Worm (Caenorhabditis elegans) whole organism, L2 larva: Measurements from ENCODE around the gene F09A5.2.

Experiments used
- C34F6.9 ChIP-seq: fragments of 150-350 bp; optimal IDR thresholded peaks from 2 replicates; lab custom pipeline; 2014; ENCODE audit warnings: missing biosample characterization, missing genetic modification characterization
- F13H6.1 ChIP-seq: sonication (generic microtip); optimal IDR thresholded peaks from 2 replicates; lab custom pipeline; 2016; ENCODE audit warnings: missing genetic modification characterization, missing compliant biosample characterization
- R02D3.7 ChIP-seq: fragments of 150-350 bp; optimal IDR thresholded peaks from 2 replicates; lab custom pipeline; 2014; ENCODE audit warnings: missing biosample characterization, missing genetic modification characterization
- Y55F3AM.14 ChIP-seq: fragments of 200-800 bp; sonication (Bioruptor generic); optimal IDR thresholded peaks from 2 replicates; lab custom pipeline; 2018; ENCODE audit warnings: mild to moderate bottlenecking, missing genetic modification characterization, missing compliant biosample characterization
- ZK546.5 ChIP-seq: sonication (generic microtip); optimal IDR thresholded peaks from 2 replicates; lab custom pipeline; 2017; ENCODE audit warnings: missing biosample characterization, missing genetic modification characterization
- alr-1 ChIP-seq: fragments of 150-350 bp; optimal IDR thresholded peaks from 2 replicates; lab custom pipeline; 2014; ENCODE audit warnings: missing biosample characterization, missing genetic modification characterization
- aly-2 ChIP-seq: fragments of 150-350 bp; optimal IDR thresholded peaks from 2 replicates; lab custom pipeline; 2014; ENCODE audit warnings: missing biosample characterization, missing genetic modification characterization
- ama-1 ChIP-seq: fragments of 150-350 bp; optimal IDR thresholded peaks from 2 replicates; lab custom pipeline; 2018; ENCODE audit warnings: inconsistent platforms
- blmp-1 ChIP-seq: sonication (generic microtip); optimal IDR thresholded peaks from 2 replicates; lab custom pipeline; 2017; ENCODE audit warnings: missing genetic modification characterization, mild to moderate bottlenecking, missing compliant biosample characterization, antibody characterized with exemption, moderate library complexity; ENCODE audit not compliant: insufficient read depth
- ceh-16 ChIP-seq: fragments of 150-350 bp; optimal IDR thresholded peaks from 2 replicates; lab custom pipeline; 2014; ENCODE audit warnings: missing biosample characterization, missing genetic modification characterization
- ceh-82 ChIP-seq: fragments of 150-350 bp; optimal IDR thresholded peaks from 2 replicates; lab custom pipeline; 2014; ENCODE audit warnings: missing biosample characterization, missing genetic modification characterization
- crh-2 ChIP-seq: sonication (generic microtip); optimal IDR thresholded peaks from 2 replicates; lab custom pipeline; 2017; ENCODE audit warnings: missing biosample characterization, missing genetic modification characterization
- dmd-4 ChIP-seq: sonication (generic microtip); optimal IDR thresholded peaks from 2 replicates; lab custom pipeline; 2017; ENCODE audit warnings: missing biosample characterization, missing genetic modification characterization
- egl-27 ChIP-seq: sonication (generic microtip); optimal IDR thresholded peaks from 3 replicates; lab custom pipeline; 2017; ENCODE audit warnings: missing biosample characterization, missing genetic modification reagents, missing genetic modification characterization
- elt-1 ChIP-seq: fragments of 150-350 bp; optimal IDR thresholded peaks from 2 replicates; lab custom pipeline; 2014; ENCODE audit warnings: missing biosample characterization, missing genetic modification characterization
- elt-3 ChIP-seq: sonication (generic microtip); optimal IDR thresholded peaks from 2 replicates; lab custom pipeline; 2017; ENCODE audit warnings: missing biosample characterization, missing genetic modification characterization
- fos-1 ChIP-seq: fragments of 150-350 bp; optimal IDR thresholded peaks from 2 replicates; lab custom pipeline; 2014; ENCODE audit warnings: missing biosample characterization, missing genetic modification characterization
- gmeb-1 ChIP-seq: fragments of 150-350 bp; optimal IDR thresholded peaks from 2 replicates; lab custom pipeline; 2014; ENCODE audit warnings: missing biosample characterization, missing genetic modification characterization
- lin-11 ChIP-seq: fragments of 150-350 bp; sonication (generic microtip); optimal IDR thresholded peaks from 2 replicates; lab custom pipeline; 2014; ENCODE audit warnings: missing biosample characterization, missing genetic modification characterization, inconsistent platforms, mixed read lengths
- lin-13 ChIP-seq: fragments of 150-350 bp; optimal IDR thresholded peaks from 2 replicates; lab custom pipeline; 2014; ENCODE audit warnings: missing biosample characterization, missing genetic modification reagents, missing genetic modification characterization
- lin-39 ChIP-seq: fragments of 150-350 bp; optimal IDR thresholded peaks from 2 replicates; lab custom pipeline; 2014; ENCODE audit warnings: missing biosample characterization, missing genetic modification reagents, missing genetic modification characterization
- lsy-2 ChIP-seq, 2 experiments: fragments of 150-350 bp in 1 of 2; sonication (generic microtip) in 1 of 2; optimal IDR thresholded peaks; 2 replicates each; lab custom pipeline; 2014 to 2017; ENCODE audit warnings: missing biosample characterization in 2 of 2, missing genetic modification characterization in 2 of 2
- mab-5 ChIP-seq: fragments of 150-350 bp; optimal IDR thresholded peaks from 2 replicates; lab custom pipeline; 2014; ENCODE audit warnings: missing biosample characterization, missing genetic modification characterization
- mbf-1 ChIP-seq: sonication (generic microtip); optimal IDR thresholded peaks from 2 replicates; lab custom pipeline; 2017; ENCODE audit warnings: missing biosample characterization, missing genetic modification characterization
- mdl-1 ChIP-seq, 2 experiments: fragments of 150-350 bp in 1 of 2; sonication (generic microtip) in 1 of 2; optimal IDR thresholded peaks; 2 replicates each; lab custom pipeline; 2017; ENCODE audit warnings: missing biosample characterization in 2 of 2, missing genetic modification characterization in 2 of 2
- nhr-10 ChIP-seq: sonication (generic microtip); optimal IDR thresholded peaks from 2 replicates; lab custom pipeline; 2017; ENCODE audit warnings: missing biosample characterization, missing genetic modification characterization
- nhr-11 ChIP-seq: fragments of 150-350 bp; optimal IDR thresholded peaks from 2 replicates; lab custom pipeline; 2014; ENCODE audit warnings: missing biosample characterization, missing genetic modification characterization
- nhr-12 ChIP-seq: fragments of 150-350 bp; optimal IDR thresholded peaks from 2 replicates; lab custom pipeline; 2014; ENCODE audit warnings: missing biosample characterization, missing genetic modification characterization
- nhr-129 ChIP-seq: fragments of 150-350 bp; optimal IDR thresholded peaks from 2 replicates; lab custom pipeline; 2014; ENCODE audit warnings: missing biosample characterization, missing genetic modification characterization
- nhr-21 ChIP-seq: fragments of 150-350 bp; optimal IDR thresholded peaks from 2 replicates; lab custom pipeline; 2014; ENCODE audit warnings: missing biosample characterization, missing genetic modification characterization
- nhr-23 ChIP-seq: fragments of 150-350 bp; optimal IDR thresholded peaks from 2 replicates; lab custom pipeline; 2014; ENCODE audit warnings: missing biosample characterization, missing genetic modification reagents, missing genetic modification characterization
- nhr-237 ChIP-seq: fragments of 150-350 bp; optimal IDR thresholded peaks from 2 replicates; lab custom pipeline; 2014; ENCODE audit warnings: missing biosample characterization, missing genetic modification characterization
- nhr-25 ChIP-seq: fragments of 150-350 bp; sonication (generic microtip); optimal IDR thresholded peaks from 3 replicates; lab custom pipeline; 2014; ENCODE audit warnings: missing biosample characterization, missing genetic modification characterization
- nhr-6 ChIP-seq: fragments of 150-350 bp; optimal IDR thresholded peaks from 2 replicates; lab custom pipeline; 2014; ENCODE audit warnings: missing biosample characterization, missing genetic modification characterization
- nhr-77 ChIP-seq: fragments of 150-350 bp; optimal IDR thresholded peaks from 2 replicates; lab custom pipeline; 2014; ENCODE audit warnings: missing biosample characterization, missing genetic modification characterization
- peb-1 ChIP-seq: fragments of 150-350 bp; optimal IDR thresholded peaks from 2 replicates; lab custom pipeline; 2014; ENCODE audit warnings: missing biosample characterization, missing genetic modification characterization
- sem-4 ChIP-seq: fragments of 150-350 bp; optimal IDR thresholded peaks from 2 replicates; lab custom pipeline; 2014; ENCODE audit warnings: missing biosample characterization, missing genetic modification reagents, missing genetic modification characterization
- skn-1 ChIP-seq: sonication (generic microtip); optimal IDR thresholded peaks from 2 replicates; lab custom pipeline; 2017; ENCODE audit warnings: missing biosample characterization, missing genetic modification characterization
- sma-3 ChIP-seq: sonication (generic microtip); optimal IDR thresholded peaks from 2 replicates; lab custom pipeline; 2016; ENCODE audit warnings: missing genetic modification reagents, missing genetic modification characterization, missing compliant biosample characterization
- sma-9 ChIP-seq, 2 experiments: fragments of 150-350 bp in 1 of 2; sonication (generic microtip) in 1 of 2; optimal IDR thresholded peaks; 2 replicates each; lab custom pipeline; 2014 to 2016; ENCODE audit warnings: missing genetic modification characterization in 2 of 2, mild to moderate bottlenecking in 1 of 2, missing biosample characterization in 1 of 2, missing compliant biosample characterization in 1 of 2, missing genetic modification reagents in 1 of 2, moderate library complexity in 1 of 2
- snpc-4 ChIP-seq: fragments of 150-350 bp; optimal IDR thresholded peaks from 2 replicates; lab custom pipeline; 2014; ENCODE audit warnings: missing biosample characterization, missing genetic modification characterization
- unc-39 ChIP-seq: fragments of 150-350 bp; optimal IDR thresholded peaks from 2 replicates; lab custom pipeline; 2014; ENCODE audit warnings: missing biosample characterization, missing genetic modification characterization
- unc-55 ChIP-seq: fragments of 150-350 bp; sonication (generic microtip); optimal IDR thresholded peaks from 3 replicates; lab custom pipeline; 2014; ENCODE audit warnings: missing biosample characterization, missing genetic modification reagents, missing genetic modification characterization
- unc-62 ChIP-seq: fragments of 150-350 bp; optimal IDR thresholded peaks from 2 replicates; lab custom pipeline; 2014; ENCODE audit warnings: missing biosample characterization, missing genetic modification reagents, missing genetic modification characterization
- zag-1 ChIP-seq: fragments of 150-350 bp; optimal IDR thresholded peaks from 2 replicates; lab custom pipeline; 2014; ENCODE audit warnings: missing biosample characterization, missing genetic modification characterization
- ztf-1 ChIP-seq: fragments of 200-800 bp; sonication (Bioruptor generic); conservative IDR thresholded peaks from 2 replicates; pipeline ENCODE4 v1.3.6; 2022; ENCODE audit warnings: missing genetic modification characterization, missing compliant biosample characterization
- ztf-11 ChIP-seq: sonication (generic microtip); optimal IDR thresholded peaks from 2 replicates; lab custom pipeline; 2017; ENCODE audit warnings: missing biosample characterization, missing genetic modification characterization
- ztf-4 ChIP-seq: fragments of 150-350 bp; optimal IDR thresholded peaks from 2 replicates; lab custom pipeline; 2014; ENCODE audit warnings: missing biosample characterization, missing genetic modification characterization

F09A5.2 gene

ce11 chrX:13165686-13166085 lies 30.8 kb downstream of the F09A5.2 start:
- TF ChIP-seq zag-1 (no peak), sma-9 (GFP tag; optimal IDR thresholded peaks at IDR 0.05; lab: Kevin White, UChicago) (peak; percentile 84), sma-9 (tag; optimal IDR thresholded peaks at IDR 0.05; lab: Kevin White, UChicago) (no peak), aly-2 (tag; lab: Kevin White, UChicago) (no peak), sma-3 (GFP tag; lab: Kevin White, UChicago) (peak; percentile 55), blmp-1 (tag; lab: Kevin White, UChicago) (peak; percentile 47), ztf-1 (GFP tag; lab: Robert Waterston, UW) (no peak), nhr-237 (tag; lab: Kevin White, UChicago) (no peak), C34F6.9 (tag; lab: Kevin White, UChicago) (no peak), lin-13 (GFP tag; lab: Kevin White, UChicago) (no peak), alr-1 (no peak), nhr-11 (no peak), unc-55 (GFP tag; lab: Kevin White, UChicago) (no peak), ceh-82 (tag; lab: Kevin White, UChicago) (no peak), unc-62 (GFP tag; lab: Kevin White, UChicago) (no peak), ZK546.5 (no peak), snpc-4 (tag; lab: Kevin White, UChicago) (no peak), nhr-10 (no peak), Y55F3AM.14 (GFP tag; lab: Kevin White, UChicago) (no peak), nhr-23 (tag; lab: Kevin White, UChicago) (no peak), ztf-4 (tag; lab: Kevin White, UChicago) (no peak), sem-4 (tag; lab: Kevin White, UChicago) (no peak), gmeb-1 (tag; lab: Kevin White, UChicago) (peak; percentile 63), nhr-25 (tag; lab: Kevin White, UChicago) (no peak), lin-11 (tag; lab: Kevin White, UChicago) (no peak), nhr-12 (no peak), F13H6.1 (tag; lab: Kevin White, UChicago) (peak; percentile 64), lin-39 (no peak), ceh-16 (tag; lab: Kevin White, UChicago) (no peak), elt-1 (tag; lab: Kevin White, UChicago) (no peak), mdl-1 (tag; optimal IDR thresholded peaks at IDR 0.05; lab: Kevin White, UChicago) (peak in 1 of 2 experiments; percentile 28), dmd-4 (tag; lab: Kevin White, UChicago) (no peak), lsy-2 (tag; optimal IDR thresholded peaks at IDR 0.05; lab: Kevin White, UChicago) (peak in 1 of 2 experiments; percentile 32), nhr-21 (peak; percentile 56), peb-1 (tag; lab: Kevin White, UChicago) (no peak), nhr-77 (tag; lab: Kevin White, UChicago) (peak; percentile 14), egl-27 (peak; percentile 75), nhr-6 (tag; lab: Kevin White, UChicago) (no peak), unc-39 (tag; lab: Kevin White, UChicago) (no peak), mbf-1 (tag; lab: Kevin White, UChicago) (no peak), crh-2 (tag; lab: Kevin White, UChicago) (peak; percentile 67), mab-5 (tag; lab: Kevin White, UChicago) (no peak), R02D3.7 (tag; lab: Kevin White, UChicago) (no peak), ama-1 (lab: Kevin White, UChicago) (no peak), skn-1 (tag; lab: Kevin White, UChicago) (no peak), elt-3 (tag; lab: Kevin White, UChicago) (no peak), nhr-129 (tag; lab: Kevin White, UChicago) (no peak), fos-1 (tag; lab: Kevin White, UChicago) (peak; percentile 96), ztf-11 (tag; lab: Kevin White, UChicago) (no peak)
